Fruit fly (Drosophila melanogaster): Measurements from ENCODE around the gene bur.

DNA sequence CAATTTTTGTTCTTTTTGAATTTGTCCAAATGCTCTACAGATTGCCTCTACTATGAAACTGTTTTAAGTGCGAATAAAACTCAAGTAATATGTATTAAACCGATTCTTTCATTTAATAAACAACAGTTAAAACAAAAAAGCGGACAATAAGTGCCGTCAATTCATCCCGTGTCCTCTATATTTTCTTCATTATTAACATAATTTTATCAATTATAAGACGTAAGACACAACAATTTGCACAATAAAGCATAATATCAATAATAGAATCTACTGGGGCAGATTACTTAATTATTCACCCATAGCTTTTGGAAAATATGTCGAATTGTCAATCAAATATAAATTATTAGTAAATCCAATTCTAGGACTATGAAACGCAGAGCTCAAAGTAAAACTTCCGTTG lies 6.6 kb downstream of the bur start, which contains the start of gene CG31627:
- TF ChIP-seq EcR (GFP tag; optimal IDR thresholded peaks at IDR 0.05) = no peak
- no peak for TF ChIP-seq CG8478 (optimal IDR thresholded peaks at IDR 0.05)

Data from whole organism.